Fruit fly (Drosophila melanogaster) whole organism, prepupa: ENCODE measurements around the gene CG4970.

ENCODE experiments used
- CG11294 ChIP-seq: fragments of 200-800 bp; sonication (Bioruptor generic); IDR thresholded peaks from 2 replicates; pipeline ENCODE4 v1.3.6; 2022; ENCODE audit warnings: missing biosample characterization, missing genetic modification characterization
- CG15336 ChIP-seq: fragments of 200-800 bp; sonication (Bioruptor generic); IDR thresholded peaks from 2 replicates; pipeline ENCODE4 v1.3.6; 2022; ENCODE audit warnings: missing biosample characterization, missing genetic modification characterization
- CG8119 ChIP-seq: fragments of 200-800 bp; sonication (Bioruptor generic); IDR thresholded peaks from 3 replicates; pipeline ENCODE4 v1.3.6; 2022; ENCODE audit warnings: missing biosample characterization, missing genetic modification characterization

DNA sequence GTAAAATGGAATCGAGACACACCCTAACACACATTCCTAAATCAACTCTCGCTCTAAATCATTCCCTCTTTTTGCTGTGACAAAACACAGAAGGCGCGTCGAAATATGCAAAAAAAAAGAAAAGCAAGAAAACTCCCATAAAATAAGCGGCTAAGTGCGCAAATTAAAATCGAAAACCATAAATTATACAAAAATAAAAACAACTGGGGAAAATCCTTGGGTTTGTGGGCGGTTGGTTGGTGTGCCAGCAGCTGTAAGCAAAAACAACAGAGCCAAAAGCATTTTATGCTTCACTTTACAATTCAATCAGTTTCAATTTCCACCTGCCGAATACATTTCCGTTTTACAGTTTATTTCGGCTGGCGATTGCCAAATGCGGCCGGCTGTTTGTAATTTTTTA is 18.7 kb downstream of the CG4970 start, which contains the start of gene CG43438:
- TF ChIP-seq CG11294 = no peak
- TF ChIP-seq CG15336 (GFP tag; lab: Robert Waterston, UW) = no peak
- TF ChIP-seq CG8119 (GFP tag; lab: Robert Waterston, UW) = no peak
